Worm (Caenorhabditis elegans) whole organism, young adult: ENCODE data around the gene F13E9.16.
A peak's percentile ranks its signal among the peaks of the same experiment; 100 is the strongest.

Source experiments
- B0019.2 ChIP-seq: fragments of 200-800 bp; sonication (Bioruptor generic); conservative IDR thresholded peaks from 2 replicates; pipeline ENCODE4 v1.3.6; 2022; ENCODE audit warnings: missing genetic modification reagents, missing genetic modification characterization, missing compliant biosample characterization
- B0035.1 ChIP-seq: sonication (generic microtip); optimal IDR thresholded peaks from 2 replicates; lab custom pipeline; 2016; ENCODE audit warnings: missing genetic modification characterization, mild to moderate bottlenecking, missing compliant biosample characterization, missing genotype, missing genetic modification reagents
- F10E7.11 ChIP-seq: sonication (generic microtip); optimal IDR thresholded peaks from 2 replicates; lab custom pipeline; 2017; ENCODE audit warnings: mild to moderate bottlenecking, missing genetic modification characterization, moderate library complexity, missing compliant biosample characterization
- F37B4.10 ChIP-seq: fragments of 200-800 bp; sonication (Bioruptor generic); IDR thresholded peaks from 2 replicates; pipeline ENCODE4 v1.3.6; 2022; ENCODE audit warnings: missing genetic modification characterization, missing compliant biosample characterization
- F39B2.1 ChIP-seq: fragments of 200-800 bp; sonication (Bioruptor generic); IDR thresholded peaks from 2 replicates; pipeline ENCODE4 v1.3.6; 2022; ENCODE audit warnings: missing genetic modification reagents, missing genetic modification characterization, missing compliant biosample characterization
- F57C9.4 ChIP-seq: sonication (generic microtip); optimal IDR thresholded peaks from 2 replicates; lab custom pipeline; 2017; ENCODE audit warnings: mild to moderate bottlenecking, missing genetic modification characterization, missing compliant biosample characterization
- K11D2.4 ChIP-seq: fragments of 200-800 bp; sonication (Bioruptor generic); IDR thresholded peaks from 2 replicates; pipeline ENCODE4 v1.3.6; 2022; ENCODE audit warnings: missing genetic modification reagents, missing genetic modification characterization, missing compliant biosample characterization
- K12H6.12 ChIP-seq: fragments of 200-800 bp; sonication (Bioruptor generic); optimal IDR thresholded peaks from 2 replicates; lab custom pipeline; 2018; ENCODE audit warnings: mild to moderate bottlenecking, missing genetic modification characterization, missing compliant biosample characterization
- Y53F4B.3 ChIP-seq: fragments of 200-800 bp; sonication (Bioruptor generic); IDR thresholded peaks from 2 replicates; pipeline ENCODE4 v1.3.6; 2022; ENCODE audit warnings: missing genetic modification reagents, missing genetic modification characterization, missing compliant biosample characterization
- Y56A3A.18 ChIP-seq: fragments of 200-800 bp; sonication (Bioruptor generic); IDR thresholded peaks from 2 replicates; pipeline ENCODE4 v1.3.6; 2022; ENCODE audit warnings: missing genetic modification reagents, missing genetic modification characterization, missing compliant biosample characterization
- ZK185.1 ChIP-seq: sonication (generic microtip); optimal IDR thresholded peaks from 2 replicates; lab custom pipeline; 2016; ENCODE audit warnings: mild to moderate bottlenecking, missing genetic modification characterization, missing compliant biosample characterization; ENCODE audit not compliant: poor library complexity, severe bottlenecking
- ama-1 ChIP-seq, 3 experiments: fragments of 150-350 bp in 1 of 3; sonication (generic microtip) in 2 of 3; optimal IDR thresholded peaks; 2 replicates each; lab custom pipeline; 2014 to 2018; ENCODE audit warnings: missing biosample characterization in 2 of 3, missing genetic modification characterization in 2 of 3, missing genetic modification reagents in 2 of 3
- aptf-2 ChIP-seq: fragments of 200-800 bp; sonication (Bioruptor generic); conservative IDR thresholded peaks from 2 replicates; pipeline ENCODE4 v1.3.6; 2022; ENCODE audit warnings: missing genetic modification reagents, missing genetic modification characterization, missing compliant biosample characterization
- aptf-3 ChIP-seq: fragments of 200-800 bp; sonication (Bioruptor generic); IDR thresholded peaks from 2 replicates; pipeline ENCODE4 v1.3.6; 2022; ENCODE audit warnings: missing genetic modification characterization, missing compliant biosample characterization
- athp-1 ChIP-seq: sonication (generic microtip); optimal IDR thresholded peaks from 2 replicates; lab custom pipeline; 2017; ENCODE audit warnings: mild to moderate bottlenecking, missing genetic modification characterization, missing compliant biosample characterization
- attf-3 ChIP-seq: fragments of 200-800 bp; sonication (Bioruptor generic); conservative IDR thresholded peaks from 2 replicates; pipeline ENCODE4 v1.3.6; 2022; ENCODE audit warnings: missing genetic modification reagents, missing genetic modification characterization, missing compliant biosample characterization
- bed-2 ChIP-seq: fragments of 200-800 bp; sonication (Bioruptor generic); IDR thresholded peaks from 2 replicates; pipeline ENCODE4 v1.3.6; 2022; ENCODE audit warnings: missing genetic modification reagents, missing genetic modification characterization, missing compliant biosample characterization
- ceh-100 ChIP-seq: fragments of 200-800 bp; sonication (Bioruptor generic); IDR thresholded peaks from 2 replicates; pipeline ENCODE4 v1.3.6; 2022; ENCODE audit warnings: missing genetic modification reagents, missing genetic modification characterization, missing compliant biosample characterization
- ceh-27 ChIP-seq: fragments of 200-800 bp; sonication (Bioruptor generic); optimal IDR thresholded peaks from 2 replicates; lab custom pipeline; 2018; ENCODE audit warnings: mild to moderate bottlenecking, missing genetic modification characterization, moderate library complexity, missing compliant biosample characterization
- ceh-40 ChIP-seq: fragments of 200-800 bp; sonication (Bioruptor generic); IDR thresholded peaks from 2 replicates; pipeline ENCODE4 v1.3.6; 2022; ENCODE audit warnings: missing genetic modification characterization, missing compliant biosample characterization
- ceh-79 ChIP-seq: sonication (generic microtip); optimal IDR thresholded peaks from 2 replicates; lab custom pipeline; 2017; ENCODE audit warnings: mild to moderate bottlenecking, missing genetic modification characterization, missing compliant biosample characterization
- chd-7 ChIP-seq: sonication (generic microtip); optimal IDR thresholded peaks from 2 replicates; lab custom pipeline; 2016; ENCODE audit warnings: mild to moderate bottlenecking, missing genetic modification characterization, moderate library complexity, missing compliant biosample characterization
- die-1 ChIP-seq: sonication (generic microtip); optimal IDR thresholded peaks from 2 replicates; lab custom pipeline; 2016; ENCODE audit warnings: missing genotype, mild to moderate bottlenecking, missing genetic modification characterization, missing compliant biosample characterization
- efl-1 ChIP-seq: fragments of 150-350 bp; optimal IDR thresholded peaks from 2 replicates; lab custom pipeline; 2014; ENCODE audit warnings: missing biosample characterization, missing genetic modification reagents, missing genetic modification characterization
- egl-44 ChIP-seq: fragments of 200-800 bp; sonication (Bioruptor generic); IDR thresholded peaks from 2 replicates; pipeline ENCODE4 v1.3.6; 2022; ENCODE audit warnings: missing genetic modification reagents, missing genetic modification characterization, missing compliant biosample characterization
- fkh-3 ChIP-seq: sonication (generic microtip); optimal IDR thresholded peaks from 2 replicates; lab custom pipeline; 2016; ENCODE audit warnings: mild to moderate bottlenecking, missing genetic modification characterization, missing compliant biosample characterization
- hrde-1 ChIP-seq: sonication (generic microtip); optimal IDR thresholded peaks from 2 replicates; lab custom pipeline; 2016; ENCODE audit warnings: missing genetic modification characterization, mild to moderate bottlenecking, missing compliant biosample characterization, moderate library complexity, missing genotype, missing genetic modification reagents, borderline replicate concordance
- hsf-1 ChIP-seq: fragments of 200-800 bp; sonication (Bioruptor generic); IDR thresholded peaks from 2 replicates; pipeline ENCODE4 v1.3.6; 2022; ENCODE audit warnings: missing genetic modification reagents, missing genetic modification characterization, missing compliant biosample characterization
- lin-40 ChIP-seq: sonication (generic microtip); optimal IDR thresholded peaks from 2 replicates; lab custom pipeline; 2016; ENCODE audit warnings: missing genetic modification characterization, mild to moderate bottlenecking, missing compliant biosample characterization, missing genotype, missing genetic modification reagents
- madf-8 ChIP-seq: fragments of 200-800 bp; sonication (Bioruptor generic); conservative IDR thresholded peaks from 2 replicates; pipeline ENCODE4 v1.3.6; 2022; ENCODE audit warnings: missing genetic modification reagents, missing genetic modification characterization, missing compliant biosample characterization
- mcd-1 ChIP-seq: fragments of 200-800 bp; sonication (Bioruptor generic); IDR thresholded peaks from 2 replicates; pipeline ENCODE4 v1.3.6; 2022; ENCODE audit warnings: missing genetic modification reagents, missing genetic modification characterization, missing compliant biosample characterization
- nfyb-1 ChIP-seq: fragments of 200-800 bp; sonication (Bioruptor generic); IDR thresholded peaks from 2 replicates; pipeline ENCODE4 v1.3.6; 2022; ENCODE audit warnings: missing genetic modification reagents, missing genetic modification characterization, missing compliant biosample characterization
- nhr-27 ChIP-seq: fragments of 200-800 bp; sonication (Bioruptor generic); optimal IDR thresholded peaks from 2 replicates; lab custom pipeline; 2018; ENCODE audit warnings: mild to moderate bottlenecking, missing genetic modification characterization, moderate library complexity, missing compliant biosample characterization
- rcor-1 ChIP-seq: fragments of 200-800 bp; sonication (Bioruptor generic); IDR thresholded peaks from 2 replicates; pipeline ENCODE4 v1.3.6; 2022; ENCODE audit warnings: missing genetic modification reagents, missing genetic modification characterization, missing compliant biosample characterization
- rec-8 ChIP-seq, 2 experiments: sonication (generic microtip); optimal IDR thresholded peaks; 2 replicates each; lab custom pipeline; 2016; ENCODE audit warnings: mild to moderate bottlenecking in 2 of 2, missing genetic modification characterization in 2 of 2, missing genetic modification reagents in 2 of 2, missing genotype in 2 of 2, missing biosample characterization in 1 of 2, missing compliant biosample characterization in 1 of 2, moderate library complexity in 1 of 2
- repo-1 ChIP-seq: sonication (generic microtip); optimal IDR thresholded peaks from 2 replicates; lab custom pipeline; 2017; ENCODE audit warnings: mild to moderate bottlenecking, missing genetic modification characterization, missing compliant biosample characterization
- sea-2 ChIP-seq: fragments of 200-800 bp; sonication (Bioruptor generic); IDR thresholded peaks from 2 replicates; pipeline ENCODE4 v1.3.6; 2022; ENCODE audit warnings: missing genetic modification characterization, missing compliant biosample characterization
- snpc-1.3 ChIP-seq: sonication (generic microtip); optimal IDR thresholded peaks from 2 replicates; lab custom pipeline; 2017; ENCODE audit warnings: missing genetic modification characterization, mild to moderate bottlenecking, missing compliant biosample characterization, antibody characterized with exemption, moderate library complexity, missing genotype, missing genetic modification reagents; ENCODE audit not compliant: insufficient read depth
- snpc-4 ChIP-seq, 5 experiments: fragments of 150-350 bp in 1 of 5; sonication (generic microtip) in 4 of 5; optimal IDR thresholded peaks; 2 replicates each; lab custom pipeline; 2014 to 2018; ENCODE audit warnings: missing genetic modification characterization in 5 of 5, missing biosample characterization in 3 of 5, antibody characterized with exemption in 2 of 5, mild to moderate bottlenecking in 2 of 5, missing compliant biosample characterization in 2 of 5, missing genotype in 2 of 5, moderate library complexity in 2 of 5, missing genetic modification reagents in 1 of 5
- sptf-2 ChIP-seq: fragments of 200-800 bp; sonication (Bioruptor generic); optimal IDR thresholded peaks from 2 replicates; lab custom pipeline; 2018; ENCODE audit warnings: mild to moderate bottlenecking, missing genetic modification characterization, missing compliant biosample characterization
- tbp1 ChIP-seq: fragments of 200-800 bp; sonication (Bioruptor generic); optimal IDR thresholded peaks from 2 replicates; lab custom pipeline; 2018; ENCODE audit warnings: mild to moderate bottlenecking, missing genetic modification characterization, missing compliant biosample characterization
- tbx-9 ChIP-seq: sonication (generic microtip); optimal IDR thresholded peaks from 2 replicates; lab custom pipeline; 2016; ENCODE audit warnings: borderline replicate concordance, missing genetic modification characterization, inconsistent platforms, missing compliant biosample characterization
- zfh-2 ChIP-seq: fragments of 200-800 bp; sonication (Bioruptor generic); conservative IDR thresholded peaks from 2 replicates; pipeline ENCODE4 v1.3.6; 2022; ENCODE audit warnings: missing genetic modification reagents, missing genetic modification characterization, missing compliant biosample characterization
- zim-3 ChIP-seq: sonication (generic microtip); optimal IDR thresholded peaks from 2 replicates; lab custom pipeline; 2017; ENCODE audit warnings: mild to moderate bottlenecking, missing genetic modification characterization, moderate library complexity, missing compliant biosample characterization
- ztf-25 ChIP-seq: fragments of 200-800 bp; sonication (Bioruptor generic); IDR thresholded peaks from 2 replicates; pipeline ENCODE4 v1.3.6; 2022; ENCODE audit warnings: missing genetic modification reagents, missing genetic modification characterization, missing compliant biosample characterization
- ztf-28 ChIP-seq: fragments of 200-800 bp; sonication (Bioruptor generic); IDR thresholded peaks from 2 replicates; pipeline ENCODE4 v1.3.6; 2022; ENCODE audit warnings: missing genetic modification reagents, missing genetic modification characterization, missing compliant biosample characterization
- ztf-3 ChIP-seq: fragments of 200-800 bp; sonication (Bioruptor generic); optimal IDR thresholded peaks from 2 replicates; lab custom pipeline; 2018; ENCODE audit warnings: mild to moderate bottlenecking, missing genetic modification characterization, missing compliant biosample characterization
- ztf-6 ChIP-seq: fragments of 200-800 bp; sonication (Bioruptor generic); IDR thresholded peaks from 2 replicates; pipeline ENCODE4 v1.3.6; 2022; ENCODE audit warnings: missing genetic modification reagents, missing genetic modification characterization, missing compliant biosample characterization

F13E9.16 gene

DNA sequence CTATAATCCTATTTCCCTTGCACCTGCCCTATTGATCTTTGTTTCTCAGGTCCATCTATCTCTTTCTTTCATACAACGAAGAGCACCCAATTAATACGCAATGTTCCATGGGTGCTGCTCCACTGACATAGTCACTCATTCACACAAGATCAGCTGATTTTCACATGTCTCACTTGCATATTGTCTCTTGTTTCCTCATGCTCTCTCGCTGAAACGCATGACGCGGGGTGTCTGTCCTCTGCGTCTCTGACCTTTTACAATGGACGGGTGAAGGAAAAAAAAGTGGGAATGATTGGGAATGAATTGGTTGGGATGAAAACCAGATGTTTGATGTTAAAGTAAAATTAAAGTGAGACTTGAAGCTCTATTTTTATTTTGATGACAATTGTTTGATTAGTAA lies 48.2 kb upstream of the F13E9.16 start (continued):
- no peak for TF ChIP-seq repo-1 (tag; lab: Kevin White, UChicago)
- TF ChIP-seq snpc-4 (GFP tag; optimal IDR thresholded peaks at IDR 0.05; lab: Kevin White, UChicago) = no peak
- TF ChIP-seq snpc-4 (tag; optimal IDR thresholded peaks at IDR 0.05; lab: Kevin White, UChicago) = peak in 1 of 4 experiments; percentile 10
- TF ChIP-seq aptf-3 (GFP tag; lab: Robert Waterston, UW) = no peak
- TF ChIP-seq K12H6.12 = peak; percentile 71
- no peak for TF ChIP-seq sea-2 (GFP tag; lab: Robert Waterston, UW)
- no peak for TF ChIP-seq F57C9.4 (tag; lab: Kevin White, UChicago)
- TF ChIP-seq snpc-1.3 = no peak
- TF ChIP-seq madf-8 (GFP tag; lab: Robert Waterston, UW) = no peak
- TF ChIP-seq F10E7.11 = peak; percentile 11
- TF ChIP-seq ztf-6 (GFP tag; lab: Robert Waterston, UW) = no peak
- TF ChIP-seq Y53F4B.3 = no peak
- no peak for TF ChIP-seq efl-1
- peak; percentile 54 for TF ChIP-seq tbp1 (GFP tag; lab: Kevin White, UChicago)
- peak; percentile 85 for TF ChIP-seq chd-7 (tag; lab: Kevin White, UChicago)
- no peak for TF ChIP-seq ceh-100 (GFP tag; lab: Robert Waterston, UW)
- TF ChIP-seq lin-40 (tag; lab: Kevin White, UChicago) = peak; percentile 51
- peak; percentile 93 for TF ChIP-seq ama-1 (optimal IDR thresholded peaks at IDR 0.05; lab: Kevin White, UChicago)
- no peak for TF ChIP-seq ama-1 (GFP tag; optimal IDR thresholded peaks at IDR 0.05; lab: Kevin White, UChicago)
- TF ChIP-seq nhr-27 = no peak
- TF ChIP-seq athp-1 (tag; lab: Kevin White, UChicago) = no peak
- TF ChIP-seq zim-3 (tag; lab: Kevin White, UChicago) = no peak
- peak; percentile 46 for TF ChIP-seq die-1 (tag; lab: Kevin White, UChicago)
- TF ChIP-seq sptf-2 (GFP tag; lab: Kevin White, UChicago) = no peak
- TF ChIP-seq rec-8 (tag; optimal IDR thresholded peaks at IDR 0.05; lab: Kevin White, UChicago) = no peak
- TF ChIP-seq ceh-40 (GFP tag; lab: Robert Waterston, UW) = 0 out of 2 replicates have a peak, but pooled peaks have one; percentile 27
- TF ChIP-seq F39B2.1 (GFP tag; lab: Robert Waterston, UW) = no peak
- TF ChIP-seq B0019.2 (GFP tag; lab: Robert Waterston, UW) = no peak
- TF ChIP-seq egl-44 (GFP tag; lab: Robert Waterston, UW) = peak; percentile 74
- TF ChIP-seq tbx-9 = no peak
- TF ChIP-seq nfyb-1 = peak; percentile 85
- no peak for TF ChIP-seq ztf-28
- TF ChIP-seq rcor-1 (GFP tag; lab: Robert Waterston, UW) = peak; percentile 29; the same call in 1 of the 2 replicates
- TF ChIP-seq ztf-3 (GFP tag; lab: Kevin White, UChicago) = no peak
- no peak for TF ChIP-seq ceh-79 (tag; lab: Kevin White, UChicago)
- no peak for TF ChIP-seq aptf-2 (GFP tag; lab: Robert Waterston, UW)
- peak; percentile 83 for TF ChIP-seq ceh-27 (GFP tag; lab: Kevin White, UChicago)
- TF ChIP-seq hsf-1 (GFP tag; lab: Robert Waterston, UW) = no peak
- no peak for TF ChIP-seq F37B4.10 (GFP tag; lab: Robert Waterston, UW)
- no peak for TF ChIP-seq attf-3 (GFP tag; lab: Robert Waterston, UW)
- TF ChIP-seq fkh-3 (tag; lab: Kevin White, UChicago) = no peak
- no peak for TF ChIP-seq B0035.1
- peak; percentile 76 for TF ChIP-seq mcd-1
- TF ChIP-seq ZK185.1 (tag; lab: Kevin White, UChicago) = peak; percentile 71
- no peak for TF ChIP-seq Y56A3A.18 (GFP tag; lab: Robert Waterston, UW)
- no peak for TF ChIP-seq ztf-25 (GFP tag; lab: Robert Waterston, UW)
- TF ChIP-seq hrde-1 (tag; lab: Kevin White, UChicago) = no peak
- no peak for TF ChIP-seq bed-2 (GFP tag; lab: Robert Waterston, UW)
- TF ChIP-seq K11D2.4 = peak; percentile 88
- peak; percentile 58 for TF ChIP-seq zfh-2
